Fruit fly (Drosophila melanogaster) whole organism, embryonic: ENCODE results near the gene CG45049.

ENCODE experiments used
- CG10274 ChIP-seq: fragments of 200-800 bp; sonication (Bioruptor generic); optimal IDR thresholded peaks from 3 replicates; lab custom pipeline; 2017; ENCODE audit warnings: missing biosample characterization, mild to moderate bottlenecking, missing genetic modification characterization
- CG12236 ChIP-seq: fragments of 200-800 bp; sonication (Bioruptor generic); optimal IDR thresholded peaks from 2 replicates; lab custom pipeline; 2016; ENCODE audit warnings: missing biosample characterization, missing genetic modification characterization
- CG15269 ChIP-seq: fragments of 200-800 bp; sonication (Bioruptor generic); optimal IDR thresholded peaks from 2 replicates; lab custom pipeline; 2018; ENCODE audit warnings: missing biosample characterization, mild to moderate bottlenecking, missing genetic modification characterization, moderate library complexity
- CG15514 ChIP-seq: fragments of 200-800 bp; sonication (Bioruptor generic); optimal IDR thresholded peaks from 3 replicates; lab custom pipeline; 2017; ENCODE audit warnings: missing biosample characterization, missing genetic modification characterization, mild to moderate bottlenecking, moderate library complexity, missing genetic modification reagents
- CG15696 ChIP-seq: fragments of 200-800 bp; sonication (Bioruptor generic); optimal IDR thresholded peaks from 2 replicates; lab custom pipeline; 2019; ENCODE audit warnings: missing biosample characterization, mild to moderate bottlenecking, missing genetic modification characterization, moderate library complexity
- CG1603 ChIP-seq: fragments of 200-800 bp; sonication (Bioruptor generic); optimal IDR thresholded peaks from 2 replicates; lab custom pipeline; 2019; ENCODE audit warnings: missing biosample characterization, mild to moderate bottlenecking, missing genetic modification characterization, moderate library complexity
- CG16779 ChIP-seq: fragments of 200-800 bp; sonication (Bioruptor generic); IDR thresholded peaks from 2 replicates; pipeline ENCODE4 v1.3.6; 2022; ENCODE audit warnings: missing biosample characterization, missing genetic modification characterization
- CG17328 ChIP-seq: fragments of 200-800 bp; sonication (Bioruptor generic); IDR thresholded peaks from 2 replicates; pipeline ENCODE4 v1.3.6; 2022; ENCODE audit warnings: missing biosample characterization, missing genetic modification characterization
- CG17802 ChIP-seq: fragments of 200-800 bp; sonication (Bioruptor generic); optimal IDR thresholded peaks from 2 replicates; lab custom pipeline; 2018; ENCODE audit warnings: missing biosample characterization, mild to moderate bottlenecking, missing genetic modification characterization, moderate library complexity
- CG32772 ChIP-seq: fragments of 200-800 bp; sonication (Bioruptor generic); IDR thresholded peaks from 2 replicates; pipeline ENCODE4 v1.3.6; 2022; ENCODE audit warnings: missing biosample characterization, missing genetic modification characterization
- CG33557 ChIP-seq: fragments of 200-800 bp; sonication (Bioruptor generic); optimal IDR thresholded peaks from 2 replicates; lab custom pipeline; 2019; ENCODE audit warnings: missing biosample characterization, mild to moderate bottlenecking, missing genetic modification characterization, moderate library complexity
- CG43689 ChIP-seq: fragments of 200-800 bp; sonication (Bioruptor generic); IDR thresholded peaks from 2 replicates; pipeline ENCODE4 v1.3.6; 2022; ENCODE audit warnings: missing biosample characterization, missing genetic modification characterization
- CG4707 ChIP-seq: fragments of 200-800 bp; sonication (Bioruptor generic); optimal IDR thresholded peaks from 2 replicates; lab custom pipeline; 2018; ENCODE audit warnings: missing biosample characterization, mild to moderate bottlenecking, missing genetic modification characterization, moderate library complexity
- CG7556 ChIP-seq: fragments of 200-800 bp; sonication (Bioruptor generic); optimal IDR thresholded peaks from 2 replicates; lab custom pipeline; 2017; ENCODE audit warnings: missing biosample characterization, mild to moderate bottlenecking, missing genetic modification characterization
- D ChIP-seq, 2 experiments: fragments of 200-800 bp in 1 of 2; fragments of >200 bp in 1 of 2; sonication (Bioruptor generic) in 1 of 2; optimal IDR thresholded peaks; 2 replicates in 1 of 2; 3 replicates in 1 of 2; lab custom pipeline; 2017; ENCODE audit warnings: mild to moderate bottlenecking in 1 of 2, missing biosample characterization in 1 of 2, missing genetic modification characterization in 1 of 2, missing genetic modification reagents in 1 of 2
- Dp ChIP-seq: fragments of 200-800 bp; sonication (Bioruptor generic); optimal IDR thresholded peaks from 2 replicates; lab custom pipeline; 2018; ENCODE audit warnings: missing biosample characterization, mild to moderate bottlenecking, missing genetic modification characterization, moderate library complexity
- Fer2 ChIP-seq: fragments of 200-800 bp; sonication (Bioruptor generic); optimal IDR thresholded peaks from 2 replicates; lab custom pipeline; 2018; ENCODE audit warnings: missing biosample characterization, mild to moderate bottlenecking, missing genetic modification characterization, moderate library complexity
- HLHmδ ChIP-seq: fragments of 200-800 bp; sonication (Bioruptor generic); optimal IDR thresholded peaks from 2 replicates; lab custom pipeline; 2018; ENCODE audit warnings: missing biosample characterization, mild to moderate bottlenecking, missing genetic modification characterization, moderate library complexity
- Jarid2 ChIP-seq: fragments of 200-800 bp; sonication (Bioruptor generic); optimal IDR thresholded peaks from 3 replicates; lab custom pipeline; 2017; ENCODE audit warnings: mild to moderate bottlenecking, missing biosample characterization, missing genetic modification reagents, missing genetic modification characterization
- Lim3 ChIP-seq: fragments of 200-800 bp; sonication (Bioruptor generic); IDR thresholded peaks from 2 replicates; pipeline ENCODE4 v1.3.6; 2022; ENCODE audit warnings: missing biosample characterization, missing genetic modification characterization
- Med ChIP-seq: fragments of 200-800 bp; sonication (Bioruptor generic); peaks from one replicate; lab custom pipeline; 2016; ENCODE audit warnings: missing biosample characterization, missing genetic modification characterization, mild to moderate bottlenecking, inconsistent platforms, moderate library complexity
- NC2α ChIP-seq: fragments of 200-800 bp; sonication (Bioruptor generic); optimal IDR thresholded peaks from 2 replicates; lab custom pipeline; 2016; ENCODE audit warnings: missing biosample characterization, missing genetic modification characterization
- PHDP ChIP-seq: fragments of 200-800 bp; sonication (Bioruptor generic); optimal IDR thresholded peaks from 3 replicates; lab custom pipeline; 2018; ENCODE audit warnings: missing biosample characterization, mild to moderate bottlenecking, missing genetic modification characterization, moderate library complexity
- ash1 ChIP-seq: fragments of 200-800 bp; sonication (Bioruptor generic); optimal IDR thresholded peaks from 2 replicates; lab custom pipeline; 2018; ENCODE audit warnings: missing biosample characterization, mild to moderate bottlenecking, missing genetic modification characterization
- bowl ChIP-seq: fragments of 200-800 bp; sonication (Bioruptor generic); IDR thresholded peaks from 2 replicates; pipeline ENCODE4 v1.3.6; 2022; ENCODE audit warnings: missing biosample characterization, missing genetic modification characterization
- cad ChIP-seq: fragments of >200 bp; optimal IDR thresholded peaks from 2 replicates; lab custom pipeline; 2017; ENCODE audit warnings: missing biosample characterization, missing genetic modification characterization
- dan ChIP-seq: fragments of 200-800 bp; sonication (Bioruptor generic); IDR thresholded peaks from 2 replicates; pipeline ENCODE4 v1.3.6; 2022; ENCODE audit warnings: missing biosample characterization, missing genetic modification characterization
- danr ChIP-seq: fragments of 200-800 bp; sonication (Bioruptor generic); IDR thresholded peaks from 2 replicates; pipeline ENCODE4 v1.3.6; 2022; ENCODE audit warnings: missing biosample characterization, missing genetic modification characterization
- dmrt99B ChIP-seq: fragments of 200-800 bp; sonication (Bioruptor generic); optimal IDR thresholded peaks from 2 replicates; lab custom pipeline; 2018; ENCODE audit warnings: missing biosample characterization, mild to moderate bottlenecking, missing genetic modification characterization, moderate library complexity
- emc ChIP-seq: fragments of 200-800 bp; sonication (Bioruptor generic); optimal IDR thresholded peaks from 2 replicates; lab custom pipeline; 2016; ENCODE audit warnings: missing biosample characterization, missing genetic modification characterization
- ems ChIP-seq: fragments of 200-800 bp; sonication (Bioruptor generic); optimal IDR thresholded peaks from 3 replicates; lab custom pipeline; 2016; ENCODE audit warnings: missing biosample characterization, missing genetic modification characterization
- gem ChIP-seq: fragments of 200-800 bp; sonication (Bioruptor generic); optimal IDR thresholded peaks from 2 replicates; lab custom pipeline; 2019; ENCODE audit warnings: missing biosample characterization, mild to moderate bottlenecking, missing genetic modification characterization, moderate library complexity
- insv ChIP-seq, 2 experiments: fragments of 200-800 bp; sonication (Bioruptor generic); optimal IDR thresholded peaks; 3 replicates each; lab custom pipeline; 2016 to 2018; ENCODE audit warnings: missing biosample characterization in 2 of 2, missing genetic modification characterization in 2 of 2
- jigr1 ChIP-seq: fragments of 200-800 bp; sonication (Bioruptor generic); IDR thresholded peaks from 3 replicates; pipeline ENCODE4 v1.3.6; 2022; ENCODE audit warnings: missing biosample characterization, missing genetic modification characterization
- mirr ChIP-seq: fragments of 200-800 bp; sonication (Bioruptor generic); optimal IDR thresholded peaks from 3 replicates; lab custom pipeline; 2018; ENCODE audit warnings: missing biosample characterization, mild to moderate bottlenecking, missing genetic modification characterization
- oc ChIP-seq: fragments of 200-800 bp; sonication (Bioruptor generic); optimal IDR thresholded peaks from 2 replicates; lab custom pipeline; 2018; ENCODE audit warnings: missing biosample characterization, mild to moderate bottlenecking, missing genetic modification characterization, moderate library complexity
- pho ChIP-seq: fragments of 200-800 bp; sonication (Bioruptor generic); optimal IDR thresholded peaks from 2 replicates; lab custom pipeline; 2016; ENCODE audit warnings: missing biosample characterization, missing genetic modification characterization
- pzg ChIP-seq: fragments of 200-800 bp; sonication (Bioruptor generic); optimal IDR thresholded peaks from 3 replicates; lab custom pipeline; 2018; ENCODE audit warnings: missing biosample characterization, mild to moderate bottlenecking, missing genetic modification characterization, moderate library complexity
- ro ChIP-seq: fragments of 200-800 bp; sonication (Bioruptor generic); IDR thresholded peaks from 2 replicates; pipeline ENCODE4 v1.3.6; 2022; ENCODE audit warnings: missing biosample characterization, missing genetic modification characterization
- salm ChIP-seq: fragments of 200-800 bp; sonication (Bioruptor generic); optimal IDR thresholded peaks from 2 replicates; lab custom pipeline; 2018; ENCODE audit warnings: missing biosample characterization, mild to moderate bottlenecking, missing genetic modification characterization
- sens ChIP-seq: fragments of 200-800 bp; sonication (Bioruptor generic); peaks from one replicate; lab custom pipeline; 2016; ENCODE audit warnings: missing biosample characterization, missing genetic modification characterization
- slbo ChIP-seq: fragments of 200-800 bp; sonication (Bioruptor generic); IDR thresholded peaks from 2 replicates; pipeline ENCODE4 v1.3.6; 2022; ENCODE audit warnings: missing biosample characterization, missing genetic modification characterization
- slp2 ChIP-seq: fragments of 200-800 bp; sonication (Bioruptor generic); optimal IDR thresholded peaks from 2 replicates; lab custom pipeline; 2016; ENCODE audit warnings: missing biosample characterization, missing genetic modification characterization
- sug ChIP-seq: fragments of 200-800 bp; optimal IDR thresholded peaks from 2 replicates; lab custom pipeline; 2019; ENCODE audit warnings: missing biosample characterization, mild to moderate bottlenecking, missing genetic modification characterization, moderate library complexity
- tin ChIP-seq: fragments of 200-800 bp; sonication (Bioruptor generic); optimal IDR thresholded peaks from 3 replicates; lab custom pipeline; 2016; ENCODE audit warnings: missing biosample characterization, missing genetic modification characterization
- tup ChIP-seq: fragments of 200-800 bp; sonication (Bioruptor generic); optimal IDR thresholded peaks from 2 replicates; lab custom pipeline; 2016; ENCODE audit warnings: missing biosample characterization, mild to moderate bottlenecking, missing genetic modification characterization, moderate library complexity
- usp ChIP-seq: fragments of >200 bp; optimal IDR thresholded peaks from 2 replicates; lab custom pipeline; 2017; ENCODE audit warnings: missing biosample characterization, missing genetic modification characterization
- wdn ChIP-seq: fragments of 200-800 bp; sonication (Bioruptor generic); IDR thresholded peaks from 2 replicates; pipeline ENCODE4 v1.3.6; 2022; ENCODE audit warnings: missing biosample characterization, missing genetic modification characterization
- wor ChIP-seq: fragments of 200-800 bp; sonication (Bioruptor generic); IDR thresholded peaks from 2 replicates; pipeline ENCODE4 v1.3.6; 2022; ENCODE audit warnings: missing biosample characterization, missing genetic modification characterization
- zfh1 ChIP-seq: fragments of 200-800 bp; sonication (Bioruptor generic); IDR thresholded peaks from 3 replicates; pipeline ENCODE4 v1.3.6; 2022; ENCODE audit warnings: missing biosample characterization, missing genetic modification characterization

Gene CG45049

dm6 chr3R:22750534-22750947 is 23.8 kb downstream of the CG45049 start, which contains the start of the genes rumi, CG7029 and Usp12-46 (continued):
- peak; percentile 85 for TF ChIP-seq PHDP (tag; lab: Kevin White, UChicago)
- TF ChIP-seq emc, result peak; percentile 76
- TF ChIP-seq jigr1, result peak; percentile 32; the same call in 1 of the 3 replicates
- peak; percentile 38 for TF ChIP-seq tup (GFP tag; lab: Kevin White, UChicago)
- TF ChIP-seq Med, result peak; percentile 98
- peak; percentile 93 for TF ChIP-seq slbo (GFP tag; lab: Robert Waterston, UW)
- TF ChIP-seq pzg (GFP tag; lab: Kevin White, UChicago), result peak; percentile 90
- peak; percentile 52; the same call in 1 of the 2 replicates for TF ChIP-seq CG43689
- no peak for TF ChIP-seq dmrt99B (tag; lab: Kevin White, UChicago)
- TF ChIP-seq Jarid2 (GFP tag; lab: Kevin White, UChicago), result no peak
- TF ChIP-seq ash1, result no peak
- TF ChIP-seq Lim3 (GFP tag; lab: Robert Waterston, UW), result peak; percentile 48; the same call in 1 of the 2 replicates
- peak; percentile 92 for TF ChIP-seq zfh1 (GFP tag; lab: Robert Waterston, UW)
- peak; percentile 73 for TF ChIP-seq CG15514 (GFP tag; lab: Kevin White, UChicago)
- no peak for TF ChIP-seq dan (GFP tag; lab: Robert Waterston, UW)
- TF ChIP-seq CG16779, result peak; percentile 76; the same call in 1 of the 2 replicates
- TF ChIP-seq salm (tag; lab: Kevin White, UChicago), result peak; percentile 69
- TF ChIP-seq CG15696 (tag; lab: Kevin White, UChicago), result peak; percentile 87
- TF ChIP-seq slp2 (GFP tag; lab: Kevin White, UChicago), result peak; percentile 87
- peak; percentile 66; the same call in 1 of the 2 replicates for TF ChIP-seq bowl (GFP tag; lab: Robert Waterston, UW)
- TF ChIP-seq NC2α (GFP tag; lab: Kevin White, UChicago), result peak; percentile 71
- TF ChIP-seq cad (GFP tag; lab: Kevin White, UChicago), result no peak
- peak; percentile 86 for TF ChIP-seq sug (tag; lab: Kevin White, UChicago)
- TF ChIP-seq CG17328 (GFP tag; lab: Robert Waterston, UW), result peak; percentile 90
- peak; percentile 83 for TF ChIP-seq CG32772 (GFP tag; lab: Robert Waterston, UW)
- peak; percentile 85 for TF ChIP-seq ems
- TF ChIP-seq usp (GFP tag; lab: Kevin White, UChicago), result no peak
- TF ChIP-seq insv (GFP tag; optimal IDR thresholded peaks at IDR 0.05; lab: Kevin White, UChicago), result peak in 1 of 2 experiments; percentile 66
- peak; percentile 92 for TF ChIP-seq gem (tag; lab: Kevin White, UChicago)
- peak; percentile 44 for TF ChIP-seq Dp
- TF ChIP-seq oc (tag; lab: Kevin White, UChicago), result peak; percentile 77
- TF ChIP-seq HLHmδ (GFP tag; lab: Kevin White, UChicago), result peak; percentile 33
- TF ChIP-seq D (optimal IDR thresholded peaks at IDR 0.05; lab: Kevin White, UChicago), result no peak
- TF ChIP-seq D (GFP tag; optimal IDR thresholded peaks at IDR 0.05; lab: Kevin White, UChicago), result peak; percentile 69
- peak; percentile 75 for TF ChIP-seq CG7556 (GFP tag; lab: Kevin White, UChicago)
- TF ChIP-seq ro (GFP tag; lab: Robert Waterston, UW), result no peak
- TF ChIP-seq tin (GFP tag; lab: Kevin White, UChicago), result peak; percentile 87
- TF ChIP-seq sens (GFP tag; lab: Kevin White, UChicago), result peak; percentile 99
- peak; percentile 10 for TF ChIP-seq CG10274 (GFP tag; lab: Kevin White, UChicago)
- TF ChIP-seq Fer2 (tag; lab: Kevin White, UChicago), result peak; percentile 66
- TF ChIP-seq wdn, result peak; percentile 71
- TF ChIP-seq CG12236, result peak; percentile 77
- peak; percentile 69 for TF ChIP-seq mirr (GFP tag; lab: Kevin White, UChicago)
- TF ChIP-seq CG4707, result peak; percentile 67
- TF ChIP-seq wor (GFP tag; lab: Robert Waterston, UW), result peak; percentile 59
- peak; percentile 84 for TF ChIP-seq CG33557 (GFP tag; lab: Kevin White, UChicago)
- TF ChIP-seq CG1603, result peak; percentile 89
- peak; percentile 53; the same call in 1 of the 2 replicates for TF ChIP-seq danr (GFP tag; lab: Robert Waterston, UW)
- TF ChIP-seq CG15269 (tag; lab: Kevin White, UChicago), result peak; percentile 86
- peak; percentile 61 for TF ChIP-seq CG17802 (tag; lab: Kevin White, UChicago)
- peak; percentile 87 for TF ChIP-seq pho (GFP tag; lab: Kevin White, UChicago)
